Worm (Caenorhabditis elegans): Measurements from ENCODE around the gene C02B8.3.

C02B8.3 gene

ce11 chrX:8117827-8118317 is 21.4 kb upstream of the C02B8.3 start:
- TF ChIP-seq hmg-4 (GFP tag; optimal IDR thresholded peaks at IDR 0.05), result no peak
- no peak for TF ChIP-seq tbx-11 (GFP tag; IDR thresholded peaks at IDR 0.05)
- no peak for TF ChIP-seq F13C5.2 (tag; optimal IDR thresholded peaks at IDR 0.05)

- TF ChIP-seq ceh-13 (GFP tag; optimal IDR thresholded peaks at IDR 0.05) (no peak), pes-1 (GFP tag; IDR thresholded peaks at IDR 0.05) (no peak), tbx-11 (GFP tag; IDR thresholded peaks at IDR 0.05) (no peak), tra-4 (tag; optimal IDR thresholded peaks at IDR 0.05) (no peak), aly-1 (tag; optimal IDR thresholded peaks at IDR 0.05) (no peak), ceh-36 (tag; optimal IDR thresholded peaks at IDR 0.05) (no peak), ets-7 (tag; optimal IDR thresholded peaks at IDR 0.05) (no peak), sea-1 (GFP tag; conservative IDR thresholded peaks at IDR 0.05) (no peak), scrt-1 (GFP tag; IDR thresholded peaks at IDR 0.05) (no peak), B0310.2 (tag; optimal IDR thresholded peaks at IDR 0.05) (no peak), F13C5.2 (tag; optimal IDR thresholded peaks at IDR 0.05) (no peak)
Observed at ce11 chrX:8120281-8120680, 19.0 kb upstream of the C02B8.3 start.

- no peak for TF ChIP-seq tbx-37 (GFP tag; conservative IDR thresholded peaks at IDR 0.05)
- no peak for TF ChIP-seq ceh-13 (GFP tag; optimal IDR thresholded peaks at IDR 0.05)
- TF ChIP-seq sea-1 (GFP tag; conservative IDR thresholded peaks at IDR 0.05), result no peak
- no peak for TF ChIP-seq hmg-4 (GFP tag; optimal IDR thresholded peaks at IDR 0.05)
- TF ChIP-seq tbx-11 (GFP tag; IDR thresholded peaks at IDR 0.05), result no peak
- TF ChIP-seq flt-1 (GFP tag; IDR thresholded peaks at IDR 0.05), result no peak
- no peak for TF ChIP-seq hnd-1 (tag; optimal IDR thresholded peaks at IDR 0.05)
Observed at ce11 chrX:8123194-8123593, 16.1 kb upstream of the C02B8.3 start, which contains the start of gene C02B8.12. Gene C02B8.12, minus strand, starts transcription at chrX:8123368.

ce11 chrX:8129543-8129942 is 9.7 kb upstream of the C02B8.3 start, which contains the start of gene frpr-1:
Gene frpr-1, minus strand, starts transcription at chrX:8129643.
- TF ChIP-seq ceh-13 (GFP tag; optimal IDR thresholded peaks at IDR 0.05) (no peak), flt-1 (GFP tag; IDR thresholded peaks at IDR 0.05) (no peak), tra-4 (tag; optimal IDR thresholded peaks at IDR 0.05) (no peak), ets-7 (tag; optimal IDR thresholded peaks at IDR 0.05) (no peak), ama-1 (optimal IDR thresholded peaks at IDR 0.05) (no peak), hnd-1 (tag; optimal IDR thresholded peaks at IDR 0.05) (no peak), B0310.2 (tag; optimal IDR thresholded peaks at IDR 0.05) (no peak), F13C5.2 (tag; optimal IDR thresholded peaks at IDR 0.05) (no peak), scrt-1 (GFP tag; IDR thresholded peaks at IDR 0.05) (no peak), tbx-37 (GFP tag; conservative IDR thresholded peaks at IDR 0.05) (no peak)

ce11 chrX:8136276-8136891 is 2.9 kb upstream of the C02B8.3 start, which contains the start of gene C02B8.6:
Gene C02B8.6, minus strand, starts transcription at chrX:8136326.
- no peak for TF ChIP-seq F13C5.2 (tag; optimal IDR thresholded peaks at IDR 0.05)
- TF ChIP-seq tbx-11 (GFP tag; IDR thresholded peaks at IDR 0.05), result no peak
- no peak for TF ChIP-seq tbx-37 (GFP tag; conservative IDR thresholded peaks at IDR 0.05)
- TF ChIP-seq B0310.2 (tag; optimal IDR thresholded peaks at IDR 0.05), result no peak
- TF ChIP-seq ceh-36 (tag; optimal IDR thresholded peaks at IDR 0.05), result no peak
- no peak for TF ChIP-seq sea-1 (GFP tag; conservative IDR thresholded peaks at IDR 0.05)
- TF ChIP-seq tra-4 (tag; optimal IDR thresholded peaks at IDR 0.05), result no peak
- no peak for TF ChIP-seq hnd-1 (tag; optimal IDR thresholded peaks at IDR 0.05)
- TF ChIP-seq scrt-1 (GFP tag; IDR thresholded peaks at IDR 0.05), result no peak
- TF ChIP-seq aly-1 (tag; optimal IDR thresholded peaks at IDR 0.05), result no peak
- no peak for TF ChIP-seq ceh-13 (GFP tag; optimal IDR thresholded peaks at IDR 0.05)
- TF ChIP-seq hmg-4 (GFP tag; optimal IDR thresholded peaks at IDR 0.05), result no peak
- TF ChIP-seq pes-1 (GFP tag; IDR thresholded peaks at IDR 0.05), result no peak
- TF ChIP-seq ama-1 (optimal IDR thresholded peaks at IDR 0.05), result no peak
- no peak for TF ChIP-seq ets-7 (tag; optimal IDR thresholded peaks at IDR 0.05)

- TF ChIP-seq scrt-1 (GFP tag; IDR thresholded peaks at IDR 0.05), result no peak
- no peak for TF ChIP-seq ama-1 (optimal IDR thresholded peaks at IDR 0.05)
- TF ChIP-seq tbx-37 (GFP tag; conservative IDR thresholded peaks at IDR 0.05), result no peak
Observed at ce11 chrX:8137779-8138178, 1.5 kb upstream of the C02B8.3 start, which contains the start of gene C02B8.7. Gene C02B8.7, minus strand, starts transcription at chrX:8137879.

- TF ChIP-seq ceh-13 (GFP tag; optimal IDR thresholded peaks at IDR 0.05) (no peak), ama-1 (optimal IDR thresholded peaks at IDR 0.05) (no peak), B0310.2 (tag; optimal IDR thresholded peaks at IDR 0.05) (no peak), hnd-1 (tag; optimal IDR thresholded peaks at IDR 0.05) (no peak), pes-1 (GFP tag; IDR thresholded peaks at IDR 0.05) (no peak), tra-4 (tag; optimal IDR thresholded peaks at IDR 0.05) (no peak), F13C5.2 (tag; optimal IDR thresholded peaks at IDR 0.05) (no peak), sea-1 (GFP tag; conservative IDR thresholded peaks at IDR 0.05) (no peak)
Observed at ce11 chrX:8147398-8147797, 8.2 kb downstream of the C02B8.3 start, which contains the start of gene C02B8.1. Gene C02B8.1, plus strand, starts transcription at chrX:8147698.

- TF ChIP-seq ets-7 (tag; optimal IDR thresholded peaks at IDR 0.05) (no peak), hmbx-1 (tag; optimal IDR thresholded peaks at IDR 0.05) (no peak)
Observed at ce11 chrX:8148993-8149392, 9.7 kb downstream of the C02B8.3 start.

- TF ChIP-seq flt-1 (GFP tag; IDR thresholded peaks at IDR 0.05), result no peak
- TF ChIP-seq ama-1 (optimal IDR thresholded peaks at IDR 0.05), result no peak
- no peak for TF ChIP-seq ets-7 (tag; optimal IDR thresholded peaks at IDR 0.05)
- no peak for TF ChIP-seq F13C5.2 (tag; optimal IDR thresholded peaks at IDR 0.05)
- TF ChIP-seq B0310.2 (tag; optimal IDR thresholded peaks at IDR 0.05), result no peak
- no peak for TF ChIP-seq ceh-13 (GFP tag; optimal IDR thresholded peaks at IDR 0.05)
- no peak for TF ChIP-seq scrt-1 (GFP tag; IDR thresholded peaks at IDR 0.05)
- TF ChIP-seq hmbx-1 (tag; optimal IDR thresholded peaks at IDR 0.05), result no peak
Observed at ce11 chrX:8150621-8151020, 11.4 kb downstream of the C02B8.3 start, which contains the start of gene F22F1.2. Gene F22F1.2, minus strand, starts transcription at chrX:8150721.

All from whole organism, early embryonic.